Worm (Caenorhabditis elegans) whole organism, L4/young adult: Measurements from ENCODE around the gene F17C8.6.

ENCODE experiments used
- W03F9.2 ChIP-seq: fragments of 150-350 bp; optimal IDR thresholded peaks from 2 replicates; lab custom pipeline; 2014; ENCODE audit warnings: missing biosample characterization, missing genetic modification characterization
- dao-5 ChIP-seq: sonication (generic microtip); optimal IDR thresholded peaks from 2 replicates; lab custom pipeline; 2016; ENCODE audit warnings: missing genotype, missing genetic modification characterization, moderate library complexity, missing compliant biosample characterization
- him-1 ChIP-seq: sonication (generic microtip); optimal IDR thresholded peaks from 2 replicates; lab custom pipeline; 2016; ENCODE audit warnings: missing genotype, missing genetic modification reagents, missing genetic modification characterization, missing compliant biosample characterization

Gene F17C8.6

ce11 chrIII:4715088-4715487 lies 30.7 kb downstream of the F17C8.6 start, which contains the start of gene him-18:
him-18 (minus strand) TSS chrIII:4715188.
- TF ChIP-seq W03F9.2 (tag; lab: Kevin White, UChicago) (no peak), him-1 (no peak), dao-5 (tag; lab: Kevin White, UChicago) (no peak)

ce11 chrIII:4708909-4709308 lies 36.9 kb downstream of the F17C8.6 start, which contains the start of gene T04A8.18:
T04A8.18 (plus strand) TSS chrIII:4709209.
- TF ChIP-seq dao-5 (tag; lab: Kevin White, UChicago) = no peak
- TF ChIP-seq him-1 = no peak
- no peak for TF ChIP-seq W03F9.2 (tag; lab: Kevin White, UChicago)

- TF ChIP-seq dao-5 (tag; lab: Kevin White, UChicago) (no peak), him-1 (no peak), W03F9.2 (tag; lab: Kevin White, UChicago) (no peak)
These were observed 39.2 kb downstream of the F17C8.6 start, which contains the start of gene T04A8.13 for ce11 chrIII:4706678-4707077. T04A8.13 (plus strand) TSS chrIII:4706978.

- TF ChIP-seq W03F9.2 (tag; lab: Kevin White, UChicago) = no peak
- no peak for TF ChIP-seq dao-5 (tag; lab: Kevin White, UChicago)
- TF ChIP-seq him-1 = no peak
These were observed 40.6 kb downstream of the F17C8.6 start, which contains the start of gene pgap-2 for ce11 chrIII:4705207-4705606. pgap-2 (plus strand) TSS chrIII:4705507.

ce11 chrIII:4703932-4704454 lies 41.8 kb downstream of the F17C8.6 start, which contains the start of the genes clp-2 and mrpl-16:
clp-2 (minus strand) TSS chrIII:4704025.
mrpl-16 (plus strand) TSS chrIII:4704404.
- TF ChIP-seq W03F9.2 (tag; lab: Kevin White, UChicago) (peak; percentile 35), him-1 (no peak)

ce11 chrIII:4699922-4700321 lies 45.9 kb downstream of the F17C8.6 start, which contains the start of gene sel-13:
sel-13 (minus strand) TSS chrIII:4700224.
- TF ChIP-seq him-1 = no peak
- TF ChIP-seq W03F9.2 (tag; lab: Kevin White, UChicago) = no peak
- TF ChIP-seq dao-5 (tag; lab: Kevin White, UChicago) = no peak

- TF ChIP-seq dao-5 (tag; lab: Kevin White, UChicago) (no peak), W03F9.2 (tag; lab: Kevin White, UChicago) (no peak), him-1 (no peak)
These were observed 48.0 kb downstream of the F17C8.6 start, which contains the start of gene dnj-18 for ce11 chrIII:4697819-4698218. dnj-18 (plus strand) TSS chrIII:4698119.

- no peak for TF ChIP-seq W03F9.2 (tag; lab: Kevin White, UChicago)
- no peak for TF ChIP-seq him-1
- TF ChIP-seq dao-5 (tag; lab: Kevin White, UChicago) = no peak
These were observed 48.9 kb downstream of the F17C8.6 start for ce11 chrIII:4696903-4697302.

- TF ChIP-seq dao-5 (tag; lab: Kevin White, UChicago) (no peak), W03F9.2 (tag; lab: Kevin White, UChicago) (no peak), him-1 (no peak)
These were observed 50.8 kb downstream of the F17C8.6 start, which contains the start of gene T04A8.7 for ce11 chrIII:4695057-4695456. T04A8.7 (plus strand) TSS chrIII:4695357.
